Worm (Caenorhabditis elegans) whole organism, mixed stage, embryonic: ENCODE results near the gene mtp-18.

ENCODE experiments used
- M03D4.4 ChIP-seq: sonication (generic microtip); optimal IDR thresholded peaks from 2 replicates; lab custom pipeline; 2017; ENCODE audit warnings: mild to moderate bottlenecking, missing genetic modification characterization, missing compliant biosample characterization
- bed-3 ChIP-seq: fragments of 200-800 bp; sonication (Bioruptor generic); optimal IDR thresholded peaks from 3 replicates; lab custom pipeline; 2018; ENCODE audit warnings: mild to moderate bottlenecking, missing genetic modification characterization, moderate library complexity, missing compliant biosample characterization
- blmp-1 ChIP-seq: fragments of 150-350 bp; optimal IDR thresholded peaks from 2 replicates; lab custom pipeline; 2014; ENCODE audit warnings: missing biosample characterization, missing genetic modification characterization
- ceh-43 ChIP-seq: fragments of 200-800 bp; sonication (Bioruptor generic); optimal IDR thresholded peaks from 2 replicates; lab custom pipeline; 2018; ENCODE audit warnings: mild to moderate bottlenecking, missing genetic modification characterization, moderate library complexity, missing compliant biosample characterization
- ces-1 ChIP-seq: fragments of 150-350 bp; optimal IDR thresholded peaks from 2 replicates; lab custom pipeline; 2014; ENCODE audit warnings: missing biosample characterization, missing genetic modification reagents, missing genetic modification characterization
- cnd-1 ChIP-seq: fragments of 200-800 bp; sonication (Bioruptor generic); optimal IDR thresholded peaks from 2 replicates; lab custom pipeline; 2018; ENCODE audit warnings: mild to moderate bottlenecking, missing genetic modification characterization, missing compliant biosample characterization
- drap-1 ChIP-seq: fragments of 200-800 bp; sonication (Bioruptor generic); optimal IDR thresholded peaks from 3 replicates; lab custom pipeline; 2018; ENCODE audit warnings: mild to moderate bottlenecking, missing genetic modification characterization, missing compliant biosample characterization
- elt-1 ChIP-seq: sonication (generic microtip); optimal IDR thresholded peaks from 2 replicates; lab custom pipeline; 2017; ENCODE audit warnings: missing genetic modification characterization, mild to moderate bottlenecking, missing compliant biosample characterization, antibody characterized with exemption, moderate library complexity, borderline replicate concordance; ENCODE audit not compliant: insufficient read depth
- elt-3 ChIP-seq: fragments of 150-350 bp; optimal IDR thresholded peaks from 2 replicates; lab custom pipeline; 2014; ENCODE audit warnings: missing biosample characterization, missing genetic modification characterization
- flh-1 ChIP-seq: fragments of 200-800 bp; sonication (Bioruptor generic); optimal IDR thresholded peaks from 2 replicates; lab custom pipeline; 2018; ENCODE audit warnings: mild to moderate bottlenecking, missing genetic modification characterization, moderate library complexity, missing compliant biosample characterization
- ham-2 ChIP-seq: fragments of 200-800 bp; sonication (Bioruptor generic); optimal IDR thresholded peaks from 2 replicates; lab custom pipeline; 2018; ENCODE audit warnings: mild to moderate bottlenecking, missing genetic modification characterization, missing compliant biosample characterization
- hlh-1 ChIP-seq: fragments of 150-350 bp; optimal IDR thresholded peaks from 2 replicates; lab custom pipeline; 2014; ENCODE audit warnings: missing biosample characterization, missing genetic modification reagents, missing genetic modification characterization
- lin-13 ChIP-seq: fragments of 150-350 bp; optimal IDR thresholded peaks from 2 replicates; lab custom pipeline; 2014; ENCODE audit warnings: missing biosample characterization, missing genetic modification characterization
- lin-32 ChIP-seq: fragments of 200-800 bp; sonication (Bioruptor generic); optimal IDR thresholded peaks from 2 replicates; lab custom pipeline; 2018; ENCODE audit warnings: mild to moderate bottlenecking, missing genetic modification characterization, missing compliant biosample characterization
- lsy-2 ChIP-seq: fragments of 150-350 bp; optimal IDR thresholded peaks from 2 replicates; lab custom pipeline; 2014; ENCODE audit warnings: missing biosample characterization, missing genetic modification characterization
- mls-2 ChIP-seq: sonication (generic microtip); optimal IDR thresholded peaks from 2 replicates; lab custom pipeline; 2016; ENCODE audit warnings: mild to moderate bottlenecking, missing genetic modification characterization, moderate library complexity, missing compliant biosample characterization
- nhr-237 ChIP-seq: fragments of 150-350 bp; optimal IDR thresholded peaks from 2 replicates; lab custom pipeline; 2014; ENCODE audit warnings: missing biosample characterization, missing genetic modification characterization
- nhr-76 ChIP-seq: sonication (generic microtip); optimal IDR thresholded peaks from 2 replicates; lab custom pipeline; 2017; ENCODE audit warnings: missing biosample characterization, missing genetic modification characterization
- sem-2 ChIP-seq: fragments of 200-800 bp; sonication (Bioruptor generic); optimal IDR thresholded peaks from 2 replicates; lab custom pipeline; 2018; ENCODE audit warnings: mild to moderate bottlenecking, missing genetic modification characterization, missing compliant biosample characterization
- snpc-4 ChIP-seq: fragments of 150-350 bp; optimal IDR thresholded peaks from 2 replicates; lab custom pipeline; 2014; ENCODE audit warnings: missing biosample characterization, missing genetic modification characterization
- sptf-1 ChIP-seq: sonication (generic microtip); optimal IDR thresholded peaks from 2 replicates; lab custom pipeline; 2017; ENCODE audit warnings: mild to moderate bottlenecking, missing genetic modification characterization, moderate library complexity, missing compliant biosample characterization
- tbx-8 ChIP-seq: fragments of 200-800 bp; sonication (Bioruptor generic); optimal IDR thresholded peaks from 2 replicates; lab custom pipeline; 2018; ENCODE audit warnings: mild to moderate bottlenecking, missing genetic modification characterization, moderate library complexity, missing compliant biosample characterization
- unc-120 ChIP-seq: sonication (generic microtip); optimal IDR thresholded peaks from 2 replicates; lab custom pipeline; 2017; ENCODE audit warnings: missing genetic modification characterization, missing compliant biosample characterization; ENCODE audit not compliant: poor library complexity, severe bottlenecking
- unc-39 ChIP-seq: fragments of 150-350 bp; optimal IDR thresholded peaks from 2 replicates; lab custom pipeline; 2014; ENCODE audit warnings: missing biosample characterization, missing genetic modification characterization
- unc-62 ChIP-seq: fragments of 150-350 bp; optimal IDR thresholded peaks from 2 replicates; lab custom pipeline; 2014; ENCODE audit warnings: missing biosample characterization, missing genetic modification reagents, missing genetic modification characterization
- ztf-11 ChIP-seq: fragments of 150-350 bp; optimal IDR thresholded peaks from 2 replicates; lab custom pipeline; 2014; ENCODE audit warnings: missing biosample characterization, missing genetic modification characterization

Gene mtp-18

ce11 chrX:6252752-6253151 is 46.5 kb upstream of the mtp-18 start:
- TF ChIP-seq elt-1, result no peak
- TF ChIP-seq lsy-2 (tag; lab: Kevin White, UChicago), result no peak
- TF ChIP-seq ham-2 (GFP tag; lab: Kevin White, UChicago), result no peak
- TF ChIP-seq hlh-1 (tag; lab: Kevin White, UChicago), result no peak
- no peak for TF ChIP-seq M03D4.4 (tag; lab: Kevin White, UChicago)
- TF ChIP-seq unc-62, result no peak
- no peak for TF ChIP-seq ceh-43
- no peak for TF ChIP-seq elt-3 (tag; lab: Kevin White, UChicago)
- TF ChIP-seq nhr-237, result no peak
- no peak for TF ChIP-seq nhr-76
- TF ChIP-seq unc-39 (tag; lab: Kevin White, UChicago), result no peak
- no peak for TF ChIP-seq sptf-1 (tag; lab: Kevin White, UChicago)
- no peak for TF ChIP-seq tbx-8
- no peak for TF ChIP-seq bed-3 (GFP tag; lab: Kevin White, UChicago)

ce11 chrX:6251947-6252617 is 45.9 kb upstream of the mtp-18 start:
- no peak for TF ChIP-seq lin-32
- no peak for TF ChIP-seq tbx-8
- peak; percentile 19 for TF ChIP-seq sptf-1 (tag; lab: Kevin White, UChicago)
- peak; percentile 45 for TF ChIP-seq drap-1
- peak; percentile 48 for TF ChIP-seq elt-3 (tag; lab: Kevin White, UChicago)
- TF ChIP-seq blmp-1 (tag; lab: Kevin White, UChicago), result no peak
- peak; percentile 17 for TF ChIP-seq cnd-1 (tag; lab: Kevin White, UChicago)
- TF ChIP-seq sem-2 (GFP tag; lab: Kevin White, UChicago), result no peak
- peak; percentile 18 for TF ChIP-seq mls-2
- TF ChIP-seq lin-13, result peak; percentile 19
- no peak for TF ChIP-seq flh-1 (GFP tag; lab: Kevin White, UChicago)
- TF ChIP-seq hlh-1 (tag; lab: Kevin White, UChicago), result no peak
- TF ChIP-seq ham-2 (GFP tag; lab: Kevin White, UChicago), result peak; percentile 8
- TF ChIP-seq unc-120 (tag; lab: Kevin White, UChicago), result peak; percentile 32

- TF ChIP-seq ces-1, result peak; percentile 16
- TF ChIP-seq elt-1, result peak; percentile 49
- TF ChIP-seq nhr-237, result no peak
- no peak for TF ChIP-seq ceh-43
Observed at ce11 chrX:6251321-6251720, 45.1 kb upstream of the mtp-18 start.

- TF ChIP-seq lin-13 (no peak), mls-2 (no peak), ces-1 (peak; percentile 88)
Observed at ce11 chrX:6250866-6251265, 44.7 kb upstream of the mtp-18 start.

- TF ChIP-seq elt-1 (no peak), unc-120 (tag; lab: Kevin White, UChicago) (peak; percentile 48), elt-3 (tag; lab: Kevin White, UChicago) (peak; percentile 19), drap-1 (no peak), M03D4.4 (tag; lab: Kevin White, UChicago) (no peak), lsy-2 (tag; lab: Kevin White, UChicago) (no peak)
- TF ChIP-seq, all 35 proteins: peak for 2
Observed at ce11 chrX:6250272-6250752, 44.1 kb upstream of the mtp-18 start.

- TF ChIP-seq unc-39 (tag; lab: Kevin White, UChicago), result no peak
- TF ChIP-seq ztf-11 (tag; lab: Kevin White, UChicago), result no peak
- no peak for TF ChIP-seq sem-2 (GFP tag; lab: Kevin White, UChicago)
- no peak for TF ChIP-seq snpc-4
Observed at ce11 chrX:6248778-6249658, 42.8 kb upstream of the mtp-18 start.
